Worm (Caenorhabditis elegans): ENCODE results near the gene str-243.

The str-243 gene

ce11 chrV:1505995-1506394 is 16.6 kb upstream of the str-243 start, which contains the start of gene sru-28:
Gene sru-28, plus strand, starts transcription at chrV:1506295.
- no peak for TF ChIP-seq tbx-11 (GFP tag; IDR thresholded peaks at IDR 0.05)

- TF ChIP-seq tra-4 (tag; optimal IDR thresholded peaks at IDR 0.05), result no peak
Observed at ce11 chrV:1511537-1511936, 11.0 kb upstream of the str-243 start, which contains the start of gene nhr-260. Gene nhr-260, minus strand, starts transcription at chrV:1511637.

- TF ChIP-seq scrt-1 (GFP tag; IDR thresholded peaks at IDR 0.05) (no peak), tbx-11 (GFP tag; IDR thresholded peaks at IDR 0.05) (no peak), aly-1 (tag; optimal IDR thresholded peaks at IDR 0.05) (no peak), F13C5.2 (tag; optimal IDR thresholded peaks at IDR 0.05) (no peak), B0310.2 (tag; optimal IDR thresholded peaks at IDR 0.05) (no peak), ets-7 (tag; optimal IDR thresholded peaks at IDR 0.05) (no peak), pes-1 (GFP tag; IDR thresholded peaks at IDR 0.05) (no peak), tbx-37 (GFP tag; conservative IDR thresholded peaks at IDR 0.05) (no peak), ama-1 (optimal IDR thresholded peaks at IDR 0.05) (no peak)
Observed at ce11 chrV:1521845-1522244, 740 bp upstream of the str-243 start, which contains the start of gene str-240. Gene str-240, minus strand, starts transcription at chrV:1521945.

- no peak for TF ChIP-seq sea-1 (GFP tag; conservative IDR thresholded peaks at IDR 0.05)
- no peak for TF ChIP-seq ama-1 (optimal IDR thresholded peaks at IDR 0.05)
- no peak for TF ChIP-seq F13C5.2 (tag; optimal IDR thresholded peaks at IDR 0.05)
- no peak for TF ChIP-seq tra-4 (tag; optimal IDR thresholded peaks at IDR 0.05)
- TF ChIP-seq hnd-1 (tag; optimal IDR thresholded peaks at IDR 0.05), result no peak
- TF ChIP-seq hmbx-1 (tag; optimal IDR thresholded peaks at IDR 0.05), result no peak
- TF ChIP-seq ceh-13 (GFP tag; optimal IDR thresholded peaks at IDR 0.05), result no peak
- no peak for TF ChIP-seq aly-1 (tag; optimal IDR thresholded peaks at IDR 0.05)
- no peak for TF ChIP-seq tbx-37 (GFP tag; conservative IDR thresholded peaks at IDR 0.05)
- no peak for TF ChIP-seq B0310.2 (tag; optimal IDR thresholded peaks at IDR 0.05)
- TF ChIP-seq pes-1 (GFP tag; IDR thresholded peaks at IDR 0.05), result no peak
- TF ChIP-seq ets-7 (tag; optimal IDR thresholded peaks at IDR 0.05), result no peak
Observed at ce11 chrV:1527985-1528384, 5.4 kb downstream of the str-243 start, which contains the start of gene str-236. Gene str-236, minus strand, starts transcription at chrV:1528085.

ce11 chrV:1531159-1531558 is 8.6 kb downstream of the str-243 start, which contains the start of gene K02H11.4:
Gene K02H11.4, minus strand, starts transcription at chrV:1531259.
- TF ChIP-seq B0310.2 (tag; optimal IDR thresholded peaks at IDR 0.05), result no peak
- no peak for TF ChIP-seq tbx-11 (GFP tag; IDR thresholded peaks at IDR 0.05)
- no peak for TF ChIP-seq hnd-1 (tag; optimal IDR thresholded peaks at IDR 0.05)
- TF ChIP-seq scrt-1 (GFP tag; IDR thresholded peaks at IDR 0.05), result no peak
- TF ChIP-seq pes-1 (GFP tag; IDR thresholded peaks at IDR 0.05), result no peak
- no peak for TF ChIP-seq aly-1 (tag; optimal IDR thresholded peaks at IDR 0.05)
- TF ChIP-seq ama-1 (optimal IDR thresholded peaks at IDR 0.05), result no peak

ce11 chrV:1532455-1532854 is 9.9 kb downstream of the str-243 start:
- TF ChIP-seq pes-1 (GFP tag; IDR thresholded peaks at IDR 0.05), result no peak

ce11 chrV:1534315-1534714 is 11.7 kb downstream of the str-243 start, which contains the start of gene trx-5:
Gene trx-5, minus strand, starts transcription at chrV:1534415.
- TF ChIP-seq tbx-11 (GFP tag; IDR thresholded peaks at IDR 0.05), result no peak
- no peak for TF ChIP-seq ama-1 (optimal IDR thresholded peaks at IDR 0.05)
- TF ChIP-seq hnd-1 (tag; optimal IDR thresholded peaks at IDR 0.05), result no peak
- TF ChIP-seq B0310.2 (tag; optimal IDR thresholded peaks at IDR 0.05), result no peak
- TF ChIP-seq hmbx-1 (tag; optimal IDR thresholded peaks at IDR 0.05), result no peak
- TF ChIP-seq scrt-1 (GFP tag; IDR thresholded peaks at IDR 0.05), result no peak
- TF ChIP-seq sea-1 (GFP tag; conservative IDR thresholded peaks at IDR 0.05), result no peak

ce11 chrV:1536979-1537378 is 14.4 kb downstream of the str-243 start, which contains the start of gene K02H11.9:
Gene K02H11.9, minus strand, starts transcription at chrV:1537079.
- TF ChIP-seq scrt-1 (GFP tag; IDR thresholded peaks at IDR 0.05), result no peak
- no peak for TF ChIP-seq hnd-1 (tag; optimal IDR thresholded peaks at IDR 0.05)
- no peak for TF ChIP-seq aly-1 (tag; optimal IDR thresholded peaks at IDR 0.05)
- no peak for TF ChIP-seq hmbx-1 (tag; optimal IDR thresholded peaks at IDR 0.05)
- no peak for TF ChIP-seq tbx-11 (GFP tag; IDR thresholded peaks at IDR 0.05)
- no peak for TF ChIP-seq ama-1 (optimal IDR thresholded peaks at IDR 0.05)
- TF ChIP-seq tbx-37 (GFP tag; conservative IDR thresholded peaks at IDR 0.05), result no peak
- no peak for TF ChIP-seq B0310.2 (tag; optimal IDR thresholded peaks at IDR 0.05)
- TF ChIP-seq F13C5.2 (tag; optimal IDR thresholded peaks at IDR 0.05), result no peak
- no peak for TF ChIP-seq pes-1 (GFP tag; IDR thresholded peaks at IDR 0.05)
- TF ChIP-seq ceh-13 (GFP tag; optimal IDR thresholded peaks at IDR 0.05), result no peak
- TF ChIP-seq hmg-4 (GFP tag; optimal IDR thresholded peaks at IDR 0.05), result no peak
- no peak for TF ChIP-seq ets-7 (tag; optimal IDR thresholded peaks at IDR 0.05)
- TF ChIP-seq ceh-36 (tag; optimal IDR thresholded peaks at IDR 0.05), result no peak

ce11 chrV:1538842-1539241 is 16.3 kb downstream of the str-243 start:
- TF ChIP-seq pes-1 (GFP tag; IDR thresholded peaks at IDR 0.05) (no peak), flt-1 (GFP tag; IDR thresholded peaks at IDR 0.05) (no peak), F13C5.2 (tag; optimal IDR thresholded peaks at IDR 0.05) (no peak), ceh-13 (GFP tag; optimal IDR thresholded peaks at IDR 0.05) (no peak), tra-4 (tag; optimal IDR thresholded peaks at IDR 0.05) (no peak), hmg-4 (GFP tag; optimal IDR thresholded peaks at IDR 0.05) (no peak), ceh-36 (tag; optimal IDR thresholded peaks at IDR 0.05) (no peak), sea-1 (GFP tag; conservative IDR thresholded peaks at IDR 0.05) (no peak), tbx-37 (GFP tag; conservative IDR thresholded peaks at IDR 0.05) (no peak), hnd-1 (tag; optimal IDR thresholded peaks at IDR 0.05) (no peak), tbx-11 (GFP tag; IDR thresholded peaks at IDR 0.05) (no peak), ets-7 (tag; optimal IDR thresholded peaks at IDR 0.05) (no peak), hmbx-1 (tag; optimal IDR thresholded peaks at IDR 0.05) (no peak)

Data from whole organism, early embryonic.